Worm (Caenorhabditis elegans): ENCODE measurements around the gene dyf-18.

DNA sequence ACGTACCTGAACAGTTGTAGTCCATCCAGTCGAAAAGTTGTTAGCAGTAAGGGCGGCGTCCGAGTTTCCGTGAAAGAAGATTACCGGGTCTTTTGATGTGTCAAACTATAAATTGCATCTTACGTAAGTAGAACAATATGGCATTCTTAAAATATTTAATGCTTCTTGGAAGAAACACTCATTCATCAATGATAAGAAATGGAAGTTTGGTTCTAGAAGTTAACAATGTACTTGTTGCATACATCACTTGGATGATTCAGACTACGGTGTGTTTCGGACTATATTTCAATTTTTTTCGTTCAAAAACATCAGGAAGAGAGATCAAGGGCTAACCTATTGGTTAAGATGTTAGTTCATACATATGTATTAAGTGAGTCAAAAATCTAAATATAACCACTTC is 28.9 kb downstream of the dyf-18 start:
- TF ChIP-seq W03F9.2 (tag; optimal IDR thresholded peaks at IDR 0.05) = no peak
- TF ChIP-seq him-1 (tag; optimal IDR thresholded peaks at IDR 0.05) = no peak
- no peak for TF ChIP-seq dao-5 (tag; optimal IDR thresholded peaks at IDR 0.05)

Data from whole organism, L4/young adult.